Fruit fly (Drosophila melanogaster): ENCODE data around the gene pasi1.

Gene pasi1

dm6 chr3R:17810951-17811706, 16.3 kb downstream of the pasi1 start, which contains the start of the genes Alg1 and tinc:
Gene Alg1 (minus strand): TSS chr3R:17811134.
Gene tinc (plus strand): TSS chr3R:17811541.
- TF ChIP-seq HLH106 (tag; optimal IDR thresholded peaks at IDR 0.05) (peak; percentile 82), CG32264 (GFP tag; optimal IDR thresholded peaks at IDR 0.05) (no peak), rgr (GFP tag; optimal IDR thresholded peaks at IDR 0.05) (peak; percentile 60), h (GFP tag; optimal IDR thresholded peaks at IDR 0.05) (no peak), Jra (GFP tag; optimal IDR thresholded peaks at IDR 0.05) (peak; percentile 37), Dfd (GFP tag; optimal IDR thresholded peaks at IDR 0.05) (no peak), Abd-B (GFP tag; optimal IDR thresholded peaks at IDR 0.05) (no peak), Hr78 (GFP tag; optimal IDR thresholded peaks at IDR 0.05) (no peak), psq (GFP tag; optimal IDR thresholded peaks at IDR 0.05) (peak; percentile 48), usp (GFP tag; optimal IDR thresholded peaks at IDR 0.05) (no peak), CrebA (GFP tag; optimal IDR thresholded peaks at IDR 0.05; ENCODE audit: borderline replicate concordance) (no peak), N (GFP tag; optimal IDR thresholded peaks at IDR 0.05) (no peak), tai (GFP tag; optimal IDR thresholded peaks at IDR 0.05) (no peak), Myc (optimal IDR thresholded peaks at IDR 0.05) (peak; percentile 41), Dif (GFP tag; optimal IDR thresholded peaks at IDR 0.05; ENCODE audit: partially characterized antibody) (no peak), woc (GFP tag; optimal IDR thresholded peaks at IDR 0.05) (no peak), dl (GFP tag; optimal IDR thresholded peaks at IDR 0.05; ENCODE audit: insufficient read depth in 1 of 2, partially characterized antibody in 2 of 2) (no peak), Mio (GFP tag; optimal IDR thresholded peaks at IDR 0.05) (no peak), sv (GFP tag; optimal IDR thresholded peaks at IDR 0.05) (peak; percentile 58), CG9705 (GFP tag; optimal IDR thresholded peaks at IDR 0.05) (peak; percentile 19), br (GFP tag; optimal IDR thresholded peaks at IDR 0.05) (no peak), sage (GFP tag; optimal IDR thresholded peaks at IDR 0.05) (no peak), dmrt93B (GFP tag; optimal IDR thresholded peaks at IDR 0.05) (no peak), Hnf4 (GFP tag; optimal IDR thresholded peaks at IDR 0.05) (no peak), pan (optimal IDR thresholded peaks at IDR 0.05) (no peak), Hr83 (GFP tag; optimal IDR thresholded peaks at IDR 0.05; ENCODE audit: poor library complexity, severe bottlenecking) (no peak), brk (GFP tag; optimal IDR thresholded peaks at IDR 0.05) (no peak), Rel (GFP tag; optimal IDR thresholded peaks at IDR 0.05) (no peak), Rel (tag; optimal IDR thresholded peaks at IDR 0.05) (peak; percentile 37), OdsH (GFP tag; optimal IDR thresholded peaks at IDR 0.05) (peak; percentile 64), fru (GFP tag; optimal IDR thresholded peaks at IDR 0.05) (peak; percentile 13), Sp1 (GFP tag; optimal IDR thresholded peaks at IDR 0.05) (peak; percentile 74), foxo (GFP tag; optimal IDR thresholded peaks at IDR 0.05) (peak in 1 of 2 experiments; percentile 78), Vsx2 (GFP tag; optimal IDR thresholded peaks at IDR 0.05; ENCODE audit: partially characterized antibody) (no peak), jim (GFP tag; optimal IDR thresholded peaks at IDR 0.05) (no peak), ey (GFP tag; optimal IDR thresholded peaks at IDR 0.05) (peak; percentile 53), dsf (GFP tag; optimal IDR thresholded peaks at IDR 0.05; ENCODE audit: borderline replicate concordance) (peak; percentile 21), GATAd (GFP tag; optimal IDR thresholded peaks at IDR 0.05) (no peak), lola (GFP tag; optimal IDR thresholded peaks at IDR 0.05) (no peak)

dm6 chr3R:17811707-17812099, 16.8 kb downstream of the pasi1 start:
- TF ChIP-seq Mio (GFP tag; optimal IDR thresholded peaks at IDR 0.05): no peak
- TF ChIP-seq Dif (GFP tag; optimal IDR thresholded peaks at IDR 0.05; ENCODE audit: partially characterized antibody): no peak
- TF ChIP-seq h (GFP tag; optimal IDR thresholded peaks at IDR 0.05): no peak
- no peak for TF ChIP-seq Rel (GFP tag; optimal IDR thresholded peaks at IDR 0.05)
- TF ChIP-seq Rel (tag; optimal IDR thresholded peaks at IDR 0.05): no peak
- no peak for TF ChIP-seq dmrt93B (GFP tag; optimal IDR thresholded peaks at IDR 0.05)
- no peak for TF ChIP-seq fru (GFP tag; optimal IDR thresholded peaks at IDR 0.05)
- no peak for TF ChIP-seq foxo (GFP tag; optimal IDR thresholded peaks at IDR 0.05)
- no peak for TF ChIP-seq Sp1 (GFP tag; optimal IDR thresholded peaks at IDR 0.05)
- TF ChIP-seq CG32264 (GFP tag; optimal IDR thresholded peaks at IDR 0.05): no peak
